Worm (Caenorhabditis elegans): ENCODE measurements around the gene Y42A5A.3.

The Y42A5A.3 gene

DNA sequence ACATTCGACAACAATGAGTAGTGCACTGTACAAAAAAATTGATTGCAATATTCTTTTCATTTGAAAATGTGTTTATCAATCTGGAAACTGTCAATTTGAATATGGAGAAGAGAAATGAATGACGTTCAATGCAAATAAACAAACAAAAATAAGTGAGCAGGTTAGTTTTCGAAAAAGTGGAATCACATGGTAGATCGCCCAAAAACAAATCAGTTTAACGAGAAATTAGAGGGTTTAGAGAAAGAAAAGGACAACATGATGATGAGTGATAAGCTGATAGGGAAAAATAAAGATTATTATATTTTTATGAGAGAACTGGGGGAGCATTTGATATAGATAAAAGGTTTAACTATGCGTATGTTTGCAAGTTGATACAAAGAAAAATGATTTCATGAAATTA is 26.5 kb downstream of the Y42A5A.3 start, which contains the start of gene T04C12.8 (continued):
- TF ChIP-seq gei-8 (GFP tag; optimal IDR thresholded peaks at IDR 0.05) (no peak), ctbp-1 (GFP tag; IDR thresholded peaks at IDR 0.05) (no peak), lin-39 (tag; optimal IDR thresholded peaks at IDR 0.05) (no peak), nhr-102 (tag; optimal IDR thresholded peaks at IDR 0.05) (peak; percentile 82), ces-1 (GFP tag; optimal IDR thresholded peaks at IDR 0.05) (no peak), hmg-1.1 (GFP tag; IDR thresholded peaks at IDR 0.05) (no peak), zfp-3 (GFP tag; conservative IDR thresholded peaks at IDR 0.05) (no peak), daf-19 (GFP tag; conservative IDR thresholded peaks at IDR 0.05) (no peak), unc-39 (tag; optimal IDR thresholded peaks at IDR 0.05) (no peak), vab-7 (GFP tag; IDR thresholded peaks at IDR 0.05) (no peak), F49E8.2 (tag; optimal IDR thresholded peaks at IDR 0.05; ENCODE audit: borderline replicate concordance) (no peak), lim-7 (GFP tag; IDR thresholded peaks at IDR 0.05) (no peak), lin-29 (GFP tag; IDR thresholded peaks at IDR 0.05) (no peak), cey-2 (tag; optimal IDR thresholded peaks at IDR 0.05; ENCODE audit: borderline replicate concordance, insufficient read depth) (no peak), nhr-111 (GFP tag; optimal IDR thresholded peaks at IDR 0.05) (no peak), duxl-1 (tag; optimal IDR thresholded peaks at IDR 0.05; ENCODE audit: poor library complexity) (no peak), nhr-10 (tag; optimal IDR thresholded peaks at IDR 0.05) (no peak), dpl-1 (GFP tag; optimal IDR thresholded peaks at IDR 0.05) (no peak), mxl-2 (GFP tag; conservative IDR thresholded peaks at IDR 0.05) (no peak), F26F4.8 (GFP tag; conservative IDR thresholded peaks at IDR 0.05) (no peak), mep-1 (tag; optimal IDR thresholded peaks at IDR 0.05) (peak; percentile 20), ceh-28 (tag; optimal IDR thresholded peaks at IDR 0.05) (no peak), spr-3 (GFP tag; optimal IDR thresholded peaks at IDR 0.05) (no peak), mdl-1 (tag; optimal IDR thresholded peaks at IDR 0.05) (peak in 1 of 2 experiments; percentile 77), nhr-11 (tag; optimal IDR thresholded peaks at IDR 0.05) (no peak), nhr-48 (tag; optimal IDR thresholded peaks at IDR 0.05) (peak; percentile 21), snpc-4 (tag; optimal IDR thresholded peaks at IDR 0.05) (no peak), D1046.2 (GFP tag; IDR thresholded peaks at IDR 0.05) (no peak), F37D6.2 (tag; optimal IDR thresholded peaks at IDR 0.05) (no peak), T20F7.1 (GFP tag; optimal IDR thresholded peaks at IDR 0.05) (peak; percentile 58), rbr-2 (tag; optimal IDR thresholded peaks at IDR 0.05) (no peak), nhr-6 (tag; optimal IDR thresholded peaks at IDR 0.05) (no peak), snpc-1.2 (GFP tag; IDR thresholded peaks at IDR 0.05) (no peak), nhr-25 (tag; optimal IDR thresholded peaks at IDR 0.05; ENCODE audit: borderline replicate concordance, insufficient read depth) (no peak), jun-1 (tag; optimal IDR thresholded peaks at IDR 0.05) (no peak), lin-38 (GFP tag; IDR thresholded peaks at IDR 0.05) (no peak), pha-4 (GFP tag; IDR thresholded peaks at IDR 0.05) (no peak), pha-4 (tag; optimal IDR thresholded peaks at IDR 0.05) (peak; percentile 2), Y75B8A.6 (GFP tag; IDR thresholded peaks at IDR 0.05) (no peak), mes-2 (tag; optimal IDR thresholded peaks at IDR 0.05; ENCODE audit: poor library complexity, severe bottlenecking) (no peak), lin-1 (GFP tag; IDR thresholded peaks at IDR 0.05) (peak; percentile 52), hlh-11 (tag; optimal IDR thresholded peaks at IDR 0.05) (peak; percentile 91), nhr-76 (tag; optimal IDR thresholded peaks at IDR 0.05) (no peak), F44E2.7 (GFP tag; IDR thresholded peaks at IDR 0.05) (no peak), ZK337.2 (GFP tag; IDR thresholded peaks at IDR 0.05) (no peak), ztf-7 (tag; optimal IDR thresholded peaks at IDR 0.05) (no peak), egl-43 (GFP tag; IDR thresholded peaks at IDR 0.05) (no peak), hif-1 (tag; optimal IDR thresholded peaks at IDR 0.05) (peak in 1 of 2 experiments; percentile 27), mdt-29 (GFP tag; IDR thresholded peaks at IDR 0.05) (no peak), ceh-62 (tag; optimal IDR thresholded peaks at IDR 0.05) (no peak), dmd-8 (GFP tag; IDR thresholded peaks at IDR 0.05) (no peak)

Measured in whole organism, L4 larva.